Worm (Caenorhabditis elegans): ENCODE data around the gene F53F1.2.

The F53F1.2 gene

DNA sequence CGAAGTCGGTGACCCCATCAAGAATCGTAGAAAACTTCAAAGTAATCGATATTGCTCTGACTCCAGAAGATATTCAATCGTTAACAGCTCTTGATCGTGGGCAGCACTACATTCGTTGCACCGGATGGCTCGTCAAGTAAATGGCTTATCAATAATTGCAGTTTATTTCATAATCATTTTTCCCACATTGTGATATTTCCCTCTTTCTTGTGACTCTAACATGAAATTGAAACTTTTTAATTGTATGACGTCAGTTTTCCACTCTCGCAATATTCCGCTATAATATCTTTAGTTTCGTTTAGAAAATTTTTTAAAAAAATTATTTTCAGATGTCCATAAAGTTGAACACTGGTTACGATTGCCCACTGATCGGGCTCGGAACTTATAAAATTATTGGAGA is 1.3 kb downstream of the F53F1.2 start, which contains the start of gene F53F1.3:
F53F1.3 (plus strand) TSS at position 330 of the 400 bp plus-strand sequence.
- TF ChIP-seq klf-2 (GFP tag; conservative IDR thresholded peaks at IDR 0.05) (no peak), ztf-23 (GFP tag; IDR thresholded peaks at IDR 0.05) (no peak), ref-1 (GFP tag; conservative IDR thresholded peaks at IDR 0.05) (no peak), tab-1 (GFP tag; IDR thresholded peaks at IDR 0.05) (no peak), cog-1 (tag; optimal IDR thresholded peaks at IDR 0.05) (no peak), T22C8.4 (GFP tag; IDR thresholded peaks at IDR 0.05) (no peak), ztf-29 (GFP tag; IDR thresholded peaks at IDR 0.05) (no peak), med-1 (GFP tag; optimal IDR thresholded peaks at IDR 0.05; ENCODE audit: insufficient read depth) (no peak), flt-1 (GFP tag; IDR thresholded peaks at IDR 0.05) (no peak)

DNA sequence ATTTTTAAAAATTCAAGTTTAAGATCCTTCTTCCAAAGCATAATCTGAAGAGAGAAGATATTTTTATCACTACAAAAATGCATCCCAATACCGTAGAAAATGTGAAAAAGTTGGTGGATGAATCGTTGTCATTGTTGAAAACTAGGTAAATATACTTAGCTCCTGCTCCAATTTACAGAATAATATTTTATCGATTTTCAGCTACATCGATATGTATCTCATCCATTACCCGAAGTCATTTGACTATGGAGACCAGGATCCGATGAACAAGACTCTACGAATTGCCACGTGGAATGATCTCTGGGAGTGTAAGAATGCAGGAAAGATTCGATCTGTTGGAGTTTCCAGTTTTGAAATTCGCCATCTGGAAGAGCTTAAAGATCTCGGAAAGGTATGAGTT is 1.8 kb downstream of the F53F1.2 start:
- TF ChIP-seq cog-1 (tag; optimal IDR thresholded peaks at IDR 0.05) (no peak), med-1 (GFP tag; optimal IDR thresholded peaks at IDR 0.05; ENCODE audit: insufficient read depth) (no peak), flt-1 (GFP tag; IDR thresholded peaks at IDR 0.05) (no peak), tab-1 (GFP tag; IDR thresholded peaks at IDR 0.05) (no peak), ztf-23 (GFP tag; IDR thresholded peaks at IDR 0.05) (no peak), ref-1 (GFP tag; conservative IDR thresholded peaks at IDR 0.05) (no peak), klf-2 (GFP tag; conservative IDR thresholded peaks at IDR 0.05) (no peak), ztf-29 (GFP tag; IDR thresholded peaks at IDR 0.05) (no peak), T22C8.4 (GFP tag; IDR thresholded peaks at IDR 0.05) (no peak)

DNA sequence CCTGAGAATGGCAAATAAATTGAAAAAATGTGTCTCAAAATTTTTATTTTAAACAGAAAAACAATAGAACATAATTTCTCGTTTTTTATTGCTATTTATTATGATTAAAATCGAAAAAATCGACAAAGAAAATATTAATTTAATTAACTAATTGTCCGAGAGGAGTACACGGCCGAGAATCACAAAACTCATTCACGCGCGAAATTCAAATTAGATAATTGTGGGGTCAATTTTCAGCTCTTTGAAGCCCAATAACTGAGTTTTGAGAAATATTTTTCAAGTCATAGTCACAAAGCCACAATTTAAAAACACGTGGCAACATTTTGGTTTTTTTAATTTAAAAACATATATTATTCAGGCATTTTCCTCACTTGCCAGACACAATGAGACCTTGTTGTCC is 2.5 kb downstream of the F53F1.2 start:
- TF ChIP-seq cog-1 (tag; optimal IDR thresholded peaks at IDR 0.05) (no peak), ref-1 (GFP tag; conservative IDR thresholded peaks at IDR 0.05) (no peak)

DNA sequence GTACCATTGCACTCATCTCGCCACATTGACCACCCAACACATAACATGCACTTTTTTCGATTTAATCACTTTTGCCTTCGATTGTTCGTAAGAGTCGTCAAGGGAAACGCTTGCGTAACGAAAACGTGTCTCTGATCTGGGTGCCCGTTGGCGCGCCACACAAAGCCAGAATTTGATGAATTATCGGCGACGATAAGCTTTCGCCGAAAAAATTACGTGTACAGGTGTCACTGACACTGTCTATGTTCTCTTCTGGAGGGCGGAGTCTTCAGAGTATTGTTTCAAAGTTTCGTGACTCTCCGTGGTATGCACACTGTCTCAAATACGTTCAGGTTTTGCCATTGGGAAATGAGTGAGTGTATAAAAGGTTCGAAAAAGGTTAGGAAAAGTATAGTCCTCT is 4.1 kb downstream of the F53F1.2 start, which contains the start of gene F53F1.4:
F53F1.4 (plus strand) TSS at position 390 of the 400 bp plus-strand sequence.
- TF ChIP-seq flt-1 (GFP tag; IDR thresholded peaks at IDR 0.05) (no peak), cog-1 (tag; optimal IDR thresholded peaks at IDR 0.05) (no peak), ref-1 (GFP tag; conservative IDR thresholded peaks at IDR 0.05) (no peak), klf-2 (GFP tag; conservative IDR thresholded peaks at IDR 0.05) (no peak)

DNA sequence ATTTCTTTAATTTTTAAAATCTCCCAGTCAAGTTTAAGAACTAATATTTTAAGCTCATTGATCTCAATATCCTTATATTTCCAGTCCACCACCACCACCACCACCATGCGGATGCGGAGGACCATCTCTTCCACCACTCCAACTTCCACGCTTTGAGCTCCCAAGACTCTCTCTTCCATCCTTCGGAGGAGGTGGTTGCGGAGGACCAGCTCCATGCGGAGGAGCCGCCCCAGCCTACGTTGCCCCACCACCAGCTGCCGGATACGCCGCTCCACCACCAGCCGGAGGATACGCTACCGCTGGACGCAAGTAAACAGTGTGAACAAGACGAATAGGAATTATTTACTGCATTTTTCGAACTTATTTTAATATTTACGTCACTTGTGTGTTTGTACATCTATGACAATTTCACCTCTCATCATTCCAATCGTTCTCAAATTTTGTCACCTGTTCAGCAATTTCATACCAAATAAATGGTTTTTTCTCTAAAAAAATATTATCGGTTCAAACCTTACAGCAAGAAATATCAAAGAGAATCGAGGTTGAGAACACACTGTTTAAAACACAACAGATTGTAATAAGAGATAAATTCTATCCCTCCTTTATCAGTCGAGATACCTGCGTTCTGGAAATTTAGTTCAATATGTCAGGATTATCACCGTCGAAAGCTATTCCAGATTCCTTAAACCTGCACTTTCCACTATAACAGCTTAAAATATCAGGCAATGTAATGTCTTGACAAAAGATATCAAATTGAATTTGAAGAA is 4.8 kb downstream of the F53F1.2 start:
- TF ChIP-seq T22C8.4 (GFP tag; IDR thresholded peaks at IDR 0.05): no peak
- TF ChIP-seq ztf-23 (GFP tag; IDR thresholded peaks at IDR 0.05): no peak
- no peak for TF ChIP-seq tab-1 (GFP tag; IDR thresholded peaks at IDR 0.05)
- no peak for TF ChIP-seq ref-1 (GFP tag; conservative IDR thresholded peaks at IDR 0.05)
- TF ChIP-seq flt-1 (GFP tag; IDR thresholded peaks at IDR 0.05): no peak
- no peak for TF ChIP-seq med-1 (GFP tag; optimal IDR thresholded peaks at IDR 0.05; ENCODE audit: insufficient read depth)
- no peak for TF ChIP-seq cog-1 (tag; optimal IDR thresholded peaks at IDR 0.05)
- TF ChIP-seq klf-2 (GFP tag; conservative IDR thresholded peaks at IDR 0.05): no peak

DNA sequence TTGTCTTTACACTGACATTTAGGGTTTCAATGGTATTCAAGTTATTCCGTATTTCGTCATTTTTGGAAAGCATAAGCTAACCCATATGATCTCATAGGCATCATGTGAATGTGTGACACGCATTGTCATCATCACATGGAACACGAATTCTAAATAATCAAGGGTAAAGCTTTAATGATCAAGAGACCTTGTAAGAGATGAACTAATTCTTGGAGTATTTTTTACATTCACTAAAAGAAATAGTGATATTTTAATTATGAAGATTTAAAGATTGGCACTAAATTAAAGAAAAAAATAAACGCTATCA is 5.3 kb downstream of the F53F1.2 start:
- TF ChIP-seq cog-1 (tag; optimal IDR thresholded peaks at IDR 0.05): no peak
- TF ChIP-seq ztf-23 (GFP tag; IDR thresholded peaks at IDR 0.05): no peak
- no peak for TF ChIP-seq flt-1 (GFP tag; IDR thresholded peaks at IDR 0.05)
- no peak for TF ChIP-seq ztf-29 (GFP tag; IDR thresholded peaks at IDR 0.05)
- no peak for TF ChIP-seq T22C8.4 (GFP tag; IDR thresholded peaks at IDR 0.05)
- no peak for TF ChIP-seq ref-1 (GFP tag; conservative IDR thresholded peaks at IDR 0.05)
- TF ChIP-seq klf-2 (GFP tag; conservative IDR thresholded peaks at IDR 0.05): no peak
- TF ChIP-seq med-1 (GFP tag; optimal IDR thresholded peaks at IDR 0.05; ENCODE audit: insufficient read depth): no peak

DNA sequence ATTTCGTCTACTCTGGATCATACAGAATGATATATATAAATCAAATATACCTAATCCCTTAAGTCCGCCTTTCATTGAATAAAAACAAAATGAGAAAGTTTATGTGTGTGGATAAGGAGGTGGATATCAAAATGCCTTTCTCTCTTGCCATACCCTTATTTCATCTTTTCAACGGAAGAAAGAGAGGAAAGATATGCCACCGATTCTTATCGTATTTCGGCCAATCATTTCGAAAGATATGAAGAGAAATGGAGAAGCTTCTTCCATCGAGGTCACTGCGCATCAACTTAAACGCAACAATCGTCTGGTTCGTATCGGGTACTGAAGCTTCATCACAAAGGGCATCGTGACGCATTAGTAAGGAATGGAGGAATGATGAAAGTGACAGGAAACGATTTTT is 6.7 kb downstream of the F53F1.2 start:
- no peak for TF ChIP-seq flt-1 (GFP tag; IDR thresholded peaks at IDR 0.05)
- no peak for TF ChIP-seq tab-1 (GFP tag; IDR thresholded peaks at IDR 0.05)
- TF ChIP-seq klf-2 (GFP tag; conservative IDR thresholded peaks at IDR 0.05): no peak
- no peak for TF ChIP-seq ztf-23 (GFP tag; IDR thresholded peaks at IDR 0.05)
- no peak for TF ChIP-seq ztf-29 (GFP tag; IDR thresholded peaks at IDR 0.05)
- TF ChIP-seq med-1 (GFP tag; optimal IDR thresholded peaks at IDR 0.05; ENCODE audit: insufficient read depth): no peak
- TF ChIP-seq cog-1 (tag; optimal IDR thresholded peaks at IDR 0.05): no peak

DNA sequence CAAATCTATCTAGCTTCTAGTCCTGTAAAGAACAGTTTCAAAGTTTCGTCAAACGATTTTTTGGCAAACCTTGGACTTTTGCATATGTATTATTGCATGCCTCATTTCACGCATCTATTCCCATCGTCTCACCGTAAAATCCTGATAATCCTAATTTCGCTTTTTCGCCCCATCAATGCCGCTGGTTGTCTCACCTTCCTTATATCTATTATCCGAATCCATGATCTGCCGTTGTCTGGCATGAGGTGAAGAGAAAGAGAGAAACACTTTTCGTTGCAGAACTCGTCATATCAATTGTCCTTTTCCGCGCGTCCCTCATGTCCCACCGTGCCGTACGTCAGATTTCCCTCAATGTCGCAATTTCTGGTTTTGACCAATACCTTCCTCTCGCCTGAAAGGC is 8.0 kb downstream of the F53F1.2 start, which contains the start of gene cut-2:
cut-2 (plus strand) TSS at position 365 of the 400 bp plus-strand sequence.
- TF ChIP-seq ztf-29 (GFP tag; IDR thresholded peaks at IDR 0.05) (no peak), tab-1 (GFP tag; IDR thresholded peaks at IDR 0.05) (no peak), cog-1 (tag; optimal IDR thresholded peaks at IDR 0.05) (no peak), T22C8.4 (GFP tag; IDR thresholded peaks at IDR 0.05) (no peak), ref-1 (GFP tag; conservative IDR thresholded peaks at IDR 0.05) (no peak), flt-1 (GFP tag; IDR thresholded peaks at IDR 0.05) (no peak)

DNA sequence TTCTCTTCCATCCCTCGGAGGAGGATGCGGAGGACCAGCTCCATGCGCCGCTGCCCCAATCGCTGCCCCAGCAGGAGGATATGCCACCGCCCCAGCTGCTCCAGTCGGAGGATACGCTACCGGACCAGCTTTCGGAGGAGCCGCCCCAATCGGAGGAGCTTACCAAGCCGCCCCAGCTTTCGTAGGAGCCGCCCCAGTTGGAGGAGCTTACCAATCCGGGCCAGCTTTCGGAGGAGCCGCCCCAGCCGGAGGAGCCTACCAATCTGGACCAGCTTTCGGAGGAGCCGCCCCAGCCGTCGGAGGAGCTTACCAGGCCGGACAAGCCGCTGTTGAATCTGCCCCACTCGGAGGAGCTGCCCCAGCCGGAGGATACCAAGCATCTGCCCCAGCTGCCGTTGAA is 8.8 kb downstream of the F53F1.2 start:
- no peak for TF ChIP-seq med-1 (GFP tag; optimal IDR thresholded peaks at IDR 0.05; ENCODE audit: insufficient read depth)
- TF ChIP-seq ref-1 (GFP tag; conservative IDR thresholded peaks at IDR 0.05): no peak
- no peak for TF ChIP-seq ztf-23 (GFP tag; IDR thresholded peaks at IDR 0.05)
- TF ChIP-seq cog-1 (tag; optimal IDR thresholded peaks at IDR 0.05): no peak
- TF ChIP-seq ztf-29 (GFP tag; IDR thresholded peaks at IDR 0.05): no peak
- TF ChIP-seq klf-2 (GFP tag; conservative IDR thresholded peaks at IDR 0.05): no peak; the same call in 1 of the 2 replicates
- TF ChIP-seq flt-1 (GFP tag; IDR thresholded peaks at IDR 0.05): no peak
- TF ChIP-seq T22C8.4 (GFP tag; IDR thresholded peaks at IDR 0.05): no peak
- TF ChIP-seq tab-1 (GFP tag; IDR thresholded peaks at IDR 0.05): no peak

DNA sequence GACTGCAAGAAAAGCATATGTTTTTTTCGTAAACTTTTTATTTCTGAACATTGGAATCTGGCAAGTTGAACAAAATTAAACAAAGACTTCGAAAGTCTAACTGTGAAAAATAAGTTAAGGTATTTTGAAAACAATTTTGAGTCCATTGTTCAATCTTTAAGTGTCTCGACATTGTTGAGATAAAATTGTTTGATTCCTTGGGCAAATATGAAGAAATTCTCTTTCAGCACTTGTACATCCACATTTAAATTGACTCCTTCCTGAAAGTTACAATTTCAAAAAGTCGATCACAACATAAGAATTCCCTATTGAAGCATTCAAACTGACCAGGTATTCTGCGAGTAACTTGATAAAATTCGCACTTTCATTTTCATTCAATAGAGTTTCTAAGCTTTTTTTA is 9.5 kb downstream of the F53F1.2 start:
- TF ChIP-seq tab-1 (GFP tag; IDR thresholded peaks at IDR 0.05) (no peak), ztf-23 (GFP tag; IDR thresholded peaks at IDR 0.05) (no peak), ztf-29 (GFP tag; IDR thresholded peaks at IDR 0.05) (no peak), med-1 (GFP tag; optimal IDR thresholded peaks at IDR 0.05; ENCODE audit: insufficient read depth) (no peak), cog-1 (tag; optimal IDR thresholded peaks at IDR 0.05) (no peak), flt-1 (GFP tag; IDR thresholded peaks at IDR 0.05) (no peak), ref-1 (GFP tag; conservative IDR thresholded peaks at IDR 0.05) (no peak), klf-2 (GFP tag; conservative IDR thresholded peaks at IDR 0.05) (no peak)
